Worm (Caenorhabditis elegans): Measurements from ENCODE around the gene nlt-1.
A peak's percentile ranks its signal among the peaks of the same experiment; 100 is the strongest.

Gene nlt-1

DNA sequence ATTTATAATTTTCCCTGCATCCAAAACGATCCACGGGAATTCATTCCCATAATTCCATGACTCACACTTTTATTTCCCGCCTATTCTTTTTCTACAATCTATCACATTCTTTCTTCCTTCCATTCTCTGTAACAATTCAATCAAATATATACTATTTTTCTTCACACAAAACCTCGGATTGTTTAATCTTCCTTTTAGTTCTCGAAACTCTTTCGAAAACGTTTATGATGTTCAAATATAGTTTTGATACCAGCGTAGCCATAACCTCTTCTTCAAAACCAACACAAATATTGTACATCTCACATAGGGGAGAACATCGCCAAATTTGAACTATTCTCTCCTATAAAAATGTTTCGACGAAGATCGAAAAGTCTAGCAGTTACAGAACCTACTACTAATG, 10.1 kb downstream of the nlt-1 start, which contains the start of gene lec-3:
lec-3 (plus strand) TSS at position 301 of the 400 bp plus-strand sequence.
- TF ChIP-seq peb-1 (tag; optimal IDR thresholded peaks at IDR 0.05) (no peak), blmp-1 (tag; optimal IDR thresholded peaks at IDR 0.05; ENCODE audit: insufficient read depth) (no peak), Y55F3AM.14 (GFP tag; optimal IDR thresholded peaks at IDR 0.05) (no peak), lin-39 (tag; optimal IDR thresholded peaks at IDR 0.05) (no peak), nhr-12 (tag; optimal IDR thresholded peaks at IDR 0.05) (no peak), unc-55 (GFP tag; optimal IDR thresholded peaks at IDR 0.05) (no peak), gmeb-1 (tag; optimal IDR thresholded peaks at IDR 0.05) (no peak), mab-5 (tag; optimal IDR thresholded peaks at IDR 0.05) (no peak), snpc-4 (tag; optimal IDR thresholded peaks at IDR 0.05) (no peak)

DNA sequence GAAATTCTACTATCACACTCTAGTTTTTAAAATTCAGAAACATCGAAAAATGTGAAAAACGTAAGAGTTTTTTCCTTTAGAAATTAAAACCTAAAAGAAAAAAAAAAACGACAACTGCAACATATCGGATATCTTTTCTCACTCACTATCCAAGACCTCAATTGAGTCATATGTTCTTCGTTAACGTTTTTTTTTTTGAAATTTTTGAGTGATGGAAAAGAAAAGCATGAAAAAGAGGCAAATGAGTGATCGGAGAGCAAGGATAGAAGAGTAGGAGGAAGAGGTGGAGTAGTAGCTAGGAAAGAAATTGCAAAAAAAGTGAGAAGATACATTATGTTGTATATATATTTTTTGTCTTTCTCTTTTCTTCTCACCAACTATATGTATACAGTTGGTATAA, 11.4 kb downstream of the nlt-1 start:
- TF ChIP-seq nhr-23 (tag; optimal IDR thresholded peaks at IDR 0.05) (no peak), nhr-11 (tag; optimal IDR thresholded peaks at IDR 0.05) (no peak), nhr-129 (tag; optimal IDR thresholded peaks at IDR 0.05) (no peak), C34F6.9 (tag; optimal IDR thresholded peaks at IDR 0.05) (peak; percentile 37), snpc-4 (tag; optimal IDR thresholded peaks at IDR 0.05) (no peak), F13H6.1 (tag; optimal IDR thresholded peaks at IDR 0.05) (peak; percentile 25), lin-11 (tag; optimal IDR thresholded peaks at IDR 0.05) (no peak)

DNA sequence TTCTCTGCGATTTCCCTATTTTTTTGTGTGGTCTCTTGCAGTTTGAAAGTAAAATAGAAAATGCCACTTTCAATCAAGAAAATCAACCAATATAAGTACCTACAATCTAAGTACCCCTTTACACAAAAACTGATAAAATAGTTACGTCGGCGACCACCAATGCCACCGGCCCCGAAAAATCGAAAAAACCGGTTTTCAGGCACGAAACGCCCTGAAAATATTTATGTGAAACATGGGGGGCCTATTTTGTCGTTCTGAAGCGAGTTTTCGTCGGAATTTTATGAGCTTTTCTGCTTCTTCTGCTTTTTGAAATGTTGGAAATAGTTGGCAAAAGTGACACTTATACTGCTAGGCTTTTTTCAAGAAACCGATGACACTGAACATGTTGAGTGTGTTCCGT, 12.3 kb downstream of the nlt-1 start:
- no peak for TF ChIP-seq R02D3.7 (tag; optimal IDR thresholded peaks at IDR 0.05)
- TF ChIP-seq unc-62 (GFP tag; optimal IDR thresholded peaks at IDR 0.05), result no peak
- TF ChIP-seq elt-1 (tag; optimal IDR thresholded peaks at IDR 0.05), result no peak
- no peak for TF ChIP-seq mdl-1 (tag; optimal IDR thresholded peaks at IDR 0.05)
- no peak for TF ChIP-seq nhr-11 (tag; optimal IDR thresholded peaks at IDR 0.05)
- TF ChIP-seq dmd-4 (tag; optimal IDR thresholded peaks at IDR 0.05), result no peak
- no peak for TF ChIP-seq elt-3 (tag; optimal IDR thresholded peaks at IDR 0.05)
- no peak for TF ChIP-seq peb-1 (tag; optimal IDR thresholded peaks at IDR 0.05)
- TF ChIP-seq sem-4 (tag; optimal IDR thresholded peaks at IDR 0.05), result no peak
- TF ChIP-seq nhr-23 (tag; optimal IDR thresholded peaks at IDR 0.05), result no peak

DNA sequence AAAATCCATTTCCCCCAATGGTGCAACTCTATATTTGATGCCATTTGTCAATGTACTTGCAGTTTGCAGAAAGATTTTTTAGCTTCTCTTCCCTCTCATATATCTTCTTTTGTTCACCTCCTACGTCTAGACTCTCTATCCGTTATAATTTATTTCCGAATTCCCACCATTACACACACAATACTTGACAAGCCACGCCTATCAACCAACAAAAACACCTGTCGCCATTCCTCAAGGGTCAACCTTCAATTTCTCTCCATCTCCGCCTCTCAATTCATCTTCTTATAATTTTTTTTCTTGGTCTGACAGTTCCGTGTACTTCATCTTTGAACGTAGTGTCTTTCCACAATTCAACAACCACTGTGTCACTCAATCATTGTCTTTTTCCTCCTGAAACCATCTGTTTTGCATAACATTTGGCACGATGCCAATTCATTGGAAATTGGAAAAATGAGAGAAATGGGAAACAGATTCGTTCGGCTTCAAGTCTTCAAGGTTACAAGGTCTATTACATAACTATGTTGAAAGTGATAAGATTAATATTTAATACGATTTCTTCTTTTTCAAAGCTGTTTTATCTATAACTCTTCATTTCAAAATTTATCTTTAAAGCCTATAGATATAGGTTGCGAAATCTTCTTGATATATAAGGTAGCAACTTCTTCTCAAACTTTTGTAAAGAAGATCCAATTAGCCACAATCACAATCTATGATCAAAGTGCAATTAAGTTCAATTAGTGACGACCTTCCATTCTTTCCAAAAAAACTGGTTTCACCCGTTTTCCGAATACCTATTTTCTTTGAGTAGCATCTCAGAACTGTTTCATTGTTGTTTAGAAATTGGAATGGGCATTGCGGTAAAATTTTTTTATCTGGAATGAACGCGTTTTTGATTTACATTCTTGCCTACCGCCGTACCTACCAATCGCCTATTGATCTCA, 14.0 kb downstream of the nlt-1 start:
- no peak for TF ChIP-seq mdl-1 (tag; optimal IDR thresholded peaks at IDR 0.05)
- peak; percentile 30 for TF ChIP-seq sma-9 (GFP tag; optimal IDR thresholded peaks at IDR 0.05)
- no peak for TF ChIP-seq sma-9 (tag; optimal IDR thresholded peaks at IDR 0.05)
- peak; percentile 65 for TF ChIP-seq mab-5 (tag; optimal IDR thresholded peaks at IDR 0.05)
- peak; percentile 54 for TF ChIP-seq nhr-25 (tag; optimal IDR thresholded peaks at IDR 0.05)

DNA sequence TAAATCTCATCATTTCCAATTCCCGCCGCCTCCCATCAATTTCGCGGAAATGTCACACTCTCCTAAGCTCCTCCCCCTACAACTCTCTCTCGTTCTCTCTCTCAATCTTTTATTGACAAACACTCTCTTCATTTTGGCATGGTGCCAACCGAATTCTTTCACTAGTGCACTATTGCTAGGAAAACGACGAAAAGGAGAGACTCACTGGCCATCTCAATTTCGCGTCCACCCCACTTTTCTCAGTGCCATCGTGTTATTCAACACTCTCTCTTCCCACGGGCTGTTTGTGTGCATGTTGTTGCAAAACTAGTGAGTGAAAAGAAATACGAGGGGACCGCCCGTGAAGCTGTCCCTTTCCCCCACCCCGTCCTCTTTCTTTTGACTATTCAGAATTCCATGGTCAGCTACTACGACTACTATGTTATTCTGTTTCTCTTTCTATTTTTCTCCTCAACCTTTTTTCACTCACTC, 16.0 kb downstream of the nlt-1 start:
- TF ChIP-seq nhr-11 (tag; optimal IDR thresholded peaks at IDR 0.05), result no peak
- TF ChIP-seq skn-1 (tag; optimal IDR thresholded peaks at IDR 0.05), result no peak
- TF ChIP-seq ama-1 (optimal IDR thresholded peaks at IDR 0.05), result no peak
- TF ChIP-seq Y55F3AM.14 (GFP tag; optimal IDR thresholded peaks at IDR 0.05), result peak; percentile 66
- peak; percentile 53 for TF ChIP-seq zag-1 (tag; optimal IDR thresholded peaks at IDR 0.05)
- TF ChIP-seq sma-9 (GFP tag; optimal IDR thresholded peaks at IDR 0.05), result peak; percentile 92
- no peak for TF ChIP-seq sma-9 (tag; optimal IDR thresholded peaks at IDR 0.05)
- peak; percentile 80 for TF ChIP-seq mab-5 (tag; optimal IDR thresholded peaks at IDR 0.05)
- peak; percentile 31 for TF ChIP-seq unc-62 (GFP tag; optimal IDR thresholded peaks at IDR 0.05)
- no peak for TF ChIP-seq blmp-1 (tag; optimal IDR thresholded peaks at IDR 0.05; ENCODE audit: insufficient read depth)
- peak; percentile 63 for TF ChIP-seq unc-55 (GFP tag; optimal IDR thresholded peaks at IDR 0.05)
- TF ChIP-seq sem-4 (tag; optimal IDR thresholded peaks at IDR 0.05), result peak; percentile 87
- TF ChIP-seq nhr-10 (tag; optimal IDR thresholded peaks at IDR 0.05), result no peak
- peak; percentile 9 for TF ChIP-seq snpc-4 (tag; optimal IDR thresholded peaks at IDR 0.05)
- TF ChIP-seq nhr-129 (tag; optimal IDR thresholded peaks at IDR 0.05), result peak; percentile 82
- TF ChIP-seq alr-1 (tag; optimal IDR thresholded peaks at IDR 0.05), result no peak
- TF ChIP-seq ztf-4 (tag; optimal IDR thresholded peaks at IDR 0.05), result peak; percentile 31
- no peak for TF ChIP-seq elt-1 (tag; optimal IDR thresholded peaks at IDR 0.05)
- TF ChIP-seq nhr-12 (tag; optimal IDR thresholded peaks at IDR 0.05), result no peak
- TF ChIP-seq sma-3 (GFP tag; optimal IDR thresholded peaks at IDR 0.05), result peak; percentile 11
- peak; percentile 16 for TF ChIP-seq fos-1 (tag; optimal IDR thresholded peaks at IDR 0.05)
- no peak for TF ChIP-seq mbf-1 (tag; optimal IDR thresholded peaks at IDR 0.05)
- TF ChIP-seq gmeb-1 (tag; optimal IDR thresholded peaks at IDR 0.05), result no peak
- TF ChIP-seq ZK546.5 (tag; optimal IDR thresholded peaks at IDR 0.05), result no peak
- peak; percentile 73 for TF ChIP-seq lin-39 (tag; optimal IDR thresholded peaks at IDR 0.05)
- TF ChIP-seq ceh-82 (tag; optimal IDR thresholded peaks at IDR 0.05), result no peak
- peak; percentile 55 for TF ChIP-seq lin-13 (GFP tag; optimal IDR thresholded peaks at IDR 0.05)
- TF ChIP-seq ceh-16 (tag; optimal IDR thresholded peaks at IDR 0.05), result no peak
- peak; percentile 72 for TF ChIP-seq C34F6.9 (tag; optimal IDR thresholded peaks at IDR 0.05)
- TF ChIP-seq R02D3.7 (tag; optimal IDR thresholded peaks at IDR 0.05), result no peak
- no peak for TF ChIP-seq nhr-77 (tag; optimal IDR thresholded peaks at IDR 0.05)
- no peak for TF ChIP-seq lin-11 (tag; optimal IDR thresholded peaks at IDR 0.05)
- TF ChIP-seq crh-2 (tag; optimal IDR thresholded peaks at IDR 0.05), result peak; percentile 51
- TF ChIP-seq nhr-6 (tag; optimal IDR thresholded peaks at IDR 0.05), result peak; percentile 58
